Worm (Caenorhabditis elegans): ENCODE results near the gene sde-2.

DNA sequence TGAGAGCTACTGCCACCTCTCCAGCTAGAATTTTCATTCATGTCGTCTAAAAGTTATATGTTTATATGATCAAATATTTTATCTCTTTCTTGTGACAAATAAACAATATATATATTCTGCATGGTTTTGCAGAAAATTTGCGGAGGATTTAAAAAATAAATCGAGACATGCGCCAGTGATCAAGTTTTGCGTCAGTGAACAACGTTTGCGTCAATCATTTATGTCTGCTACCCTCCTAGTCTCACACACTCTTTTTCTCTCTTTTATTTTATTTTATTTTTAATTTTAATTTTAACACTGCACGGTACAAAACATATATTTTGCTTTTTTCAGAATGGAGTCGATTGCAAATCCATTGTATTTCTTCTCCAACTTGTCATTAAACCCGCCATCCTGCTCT lies 51.2 kb downstream of the sde-2 start, which contains the start of the genes tag-65 and ccz-1:
- TF ChIP-seq sea-1 (GFP tag; conservative IDR thresholded peaks at IDR 0.05) (no peak), ceh-36 (tag; optimal IDR thresholded peaks at IDR 0.05) (no peak), pes-1 (GFP tag; IDR thresholded peaks at IDR 0.05) (no peak), ama-1 (optimal IDR thresholded peaks at IDR 0.05) (no peak), flt-1 (GFP tag; IDR thresholded peaks at IDR 0.05) (no peak), tra-4 (tag; optimal IDR thresholded peaks at IDR 0.05) (no peak), ets-7 (tag; optimal IDR thresholded peaks at IDR 0.05) (no peak), hmg-4 (GFP tag; optimal IDR thresholded peaks at IDR 0.05) (no peak), hmbx-1 (tag; optimal IDR thresholded peaks at IDR 0.05) (no peak), tbx-11 (GFP tag; IDR thresholded peaks at IDR 0.05) (no peak)
